Fruit fly (Drosophila melanogaster) whole organism, embryonic: Measurements from ENCODE around the gene CG13127.

ENCODE experiments used
- Aef1 ChIP-seq: fragments of 200-800 bp; sonication (Bioruptor generic); IDR thresholded peaks from 3 replicates; pipeline ENCODE4 v1.3.6; 2022; ENCODE audit warnings: missing biosample characterization, missing genetic modification characterization
- Atf3 ChIP-seq: fragments of 200-800 bp; sonication (Bioruptor generic); optimal IDR thresholded peaks from 3 replicates; lab custom pipeline; 2016; ENCODE audit warnings: missing biosample characterization, missing genetic modification characterization
- BEAF-32 ChIP-seq: fragments of 200-800 bp; sonication (Bioruptor generic); optimal IDR thresholded peaks from 3 replicates; lab custom pipeline; 2017; ENCODE audit warnings: missing biosample characterization, missing genetic modification characterization, mild to moderate bottlenecking, moderate library complexity, missing genetic modification reagents
- CG11504 ChIP-seq: fragments of 200-800 bp; sonication (Bioruptor generic); optimal IDR thresholded peaks from 3 replicates; lab custom pipeline; 2019; ENCODE audit warnings: missing biosample characterization, mild to moderate bottlenecking, missing genetic modification characterization, moderate library complexity
- CG12104 ChIP-seq: fragments of 200-800 bp; sonication (Bioruptor generic); optimal IDR thresholded peaks from 3 replicates; lab custom pipeline; 2016; ENCODE audit warnings: missing biosample characterization, missing genetic modification characterization
- CG12219 ChIP-seq: fragments of 200-800 bp; sonication (Bioruptor generic); optimal IDR thresholded peaks from 3 replicates; lab custom pipeline; 2018; ENCODE audit warnings: missing biosample characterization, mild to moderate bottlenecking, missing genetic modification characterization
- CG12299 ChIP-seq: fragments of 200-800 bp; sonication (Bioruptor generic); optimal IDR thresholded peaks from 2 replicates; lab custom pipeline; 2018; ENCODE audit warnings: missing biosample characterization, mild to moderate bottlenecking, missing genetic modification characterization
- CG14710 ChIP-seq: fragments of 200-800 bp; sonication (Bioruptor generic); optimal IDR thresholded peaks from 3 replicates; lab custom pipeline; 2019; ENCODE audit warnings: missing biosample characterization, mild to moderate bottlenecking, missing genetic modification characterization, moderate library complexity
- CG14860 ChIP-seq: fragments of 200-800 bp; sonication (Bioruptor generic); IDR thresholded peaks from 3 replicates; pipeline ENCODE4 v1.3.6; 2022; ENCODE audit warnings: missing biosample characterization, missing genetic modification characterization; ENCODE audit not compliant: partially characterized antibody
- CG1647 ChIP-seq: fragments of 200-800 bp; sonication (Bioruptor generic); optimal IDR thresholded peaks from 3 replicates; lab custom pipeline; 2016; ENCODE audit warnings: missing biosample characterization, missing genetic modification characterization
- CG16779 ChIP-seq: fragments of 200-800 bp; sonication (Bioruptor generic); IDR thresholded peaks from 2 replicates; pipeline ENCODE4 v1.3.6; 2022; ENCODE audit warnings: missing biosample characterization, missing genetic modification characterization
- CG17359 ChIP-seq: fragments of 200-800 bp; sonication (Bioruptor generic); optimal IDR thresholded peaks from 3 replicates; lab custom pipeline; 2018; ENCODE audit warnings: missing biosample characterization, mild to moderate bottlenecking, missing genetic modification characterization, moderate library complexity
- CG18619 ChIP-seq: fragments of 200-800 bp; sonication (Bioruptor generic); optimal IDR thresholded peaks from 3 replicates; lab custom pipeline; 2017; ENCODE audit warnings: missing biosample characterization, mild to moderate bottlenecking, missing genetic modification characterization
- CG3995 ChIP-seq: fragments of 200-800 bp; sonication (Bioruptor generic); optimal IDR thresholded peaks from 3 replicates; lab custom pipeline; 2016; ENCODE audit warnings: missing biosample characterization, missing genetic modification characterization
- CG4360 ChIP-seq: fragments of 200-800 bp; sonication (Bioruptor generic); IDR thresholded peaks from 2 replicates; pipeline ENCODE4 v1.3.6; 2022; ENCODE audit warnings: missing biosample characterization, missing genetic modification characterization
- CG4820 ChIP-seq: fragments of 200-800 bp; sonication (Bioruptor generic); optimal IDR thresholded peaks from 3 replicates; lab custom pipeline; 2016; ENCODE audit warnings: missing biosample characterization, missing genetic modification characterization
- CG6254 ChIP-seq: fragments of 200-800 bp; sonication (Bioruptor generic); optimal IDR thresholded peaks from 3 replicates; lab custom pipeline; 2017; ENCODE audit warnings: mild to moderate bottlenecking, missing biosample characterization, missing genetic modification reagents, missing genetic modification characterization
- CG6854 ChIP-seq: fragments of 200-800 bp; sonication (Bioruptor generic); optimal IDR thresholded peaks from 3 replicates; lab custom pipeline; 2017; ENCODE audit warnings: missing biosample characterization, mild to moderate bottlenecking, missing genetic modification characterization
- CG7271 ChIP-seq: fragments of 200-800 bp; sonication (Bioruptor generic); optimal IDR thresholded peaks from 2 replicates; lab custom pipeline; 2018; ENCODE audit warnings: missing biosample characterization, mild to moderate bottlenecking, missing genetic modification characterization, moderate library complexity
- CG7372 ChIP-seq: fragments of 200-800 bp; sonication (Bioruptor generic); IDR thresholded peaks from 2 replicates; pipeline ENCODE4 v1.3.6; 2022; ENCODE audit warnings: missing biosample characterization, missing genetic modification characterization
- Chrac-16 ChIP-seq: fragments of 200-800 bp; sonication (Bioruptor generic); optimal IDR thresholded peaks from 3 replicates; lab custom pipeline; 2016; ENCODE audit warnings: missing biosample characterization, missing genetic modification characterization
- D ChIP-seq, 2 experiments: fragments of 200-800 bp in 1 of 2; fragments of >200 bp in 1 of 2; sonication (Bioruptor generic) in 1 of 2; optimal IDR thresholded peaks; 2 replicates in 1 of 2; 3 replicates in 1 of 2; lab custom pipeline; 2017; ENCODE audit warnings: mild to moderate bottlenecking in 1 of 2, missing biosample characterization in 1 of 2, missing genetic modification characterization in 1 of 2, missing genetic modification reagents in 1 of 2
- Ets65A ChIP-seq: fragments of 200-800 bp; sonication (Bioruptor generic); peaks from one replicate; lab custom pipeline; 2016; ENCODE audit warnings: missing biosample characterization, missing genetic modification characterization
- Hr3 ChIP-seq: fragments of 200-800 bp; sonication (Bioruptor generic); optimal IDR thresholded peaks from 3 replicates; lab custom pipeline; 2016; ENCODE audit warnings: missing biosample characterization, missing genetic modification characterization
- MBD-R2 ChIP-seq: fragments of 200-800 bp; sonication (Bioruptor generic); IDR thresholded peaks from 2 replicates; pipeline ENCODE4 v1.3.6; 2022; ENCODE audit warnings: missing biosample characterization, missing genetic modification characterization
- Oaz ChIP-seq: fragments of 200-800 bp; sonication (Bioruptor generic); IDR thresholded peaks from 2 replicates; pipeline ENCODE4 v1.3.6; 2022; ENCODE audit warnings: missing biosample characterization, missing genetic modification characterization
- PHDP ChIP-seq: fragments of 200-800 bp; sonication (Bioruptor generic); optimal IDR thresholded peaks from 3 replicates; lab custom pipeline; 2018; ENCODE audit warnings: missing biosample characterization, mild to moderate bottlenecking, missing genetic modification characterization, moderate library complexity
- Scr ChIP-seq: fragments of 200-800 bp; sonication (Bioruptor generic); IDR thresholded peaks from 2 replicates; pipeline ENCODE4 v1.3.6; 2022; ENCODE audit warnings: missing biosample characterization, missing genetic modification characterization; ENCODE audit not compliant: partially characterized antibody
- Ssrp ChIP-seq: fragments of 200-800 bp; sonication (Bioruptor generic); optimal IDR thresholded peaks from 2 replicates; lab custom pipeline; 2018; ENCODE audit warnings: missing biosample characterization, mild to moderate bottlenecking, missing genetic modification characterization, moderate library complexity
- ap ChIP-seq: fragments of 200-800 bp; sonication (Bioruptor generic); IDR thresholded peaks from 2 replicates; pipeline ENCODE4 v1.3.6; 2022; ENCODE audit warnings: missing biosample characterization, missing genetic modification characterization
- bowl ChIP-seq: fragments of 200-800 bp; sonication (Bioruptor generic); IDR thresholded peaks from 2 replicates; pipeline ENCODE4 v1.3.6; 2022; ENCODE audit warnings: missing biosample characterization, missing genetic modification characterization
- dysf ChIP-seq: fragments of 200-800 bp; sonication (Bioruptor generic); IDR thresholded peaks from 3 replicates; pipeline ENCODE4 v1.3.6; 2022; ENCODE audit warnings: missing biosample characterization, missing genetic modification characterization
- fd102C ChIP-seq: fragments of 200-800 bp; sonication (Bioruptor generic); optimal IDR thresholded peaks from 2 replicates; lab custom pipeline; 2018; ENCODE audit warnings: missing biosample characterization, mild to moderate bottlenecking, missing genetic modification characterization, moderate library complexity
- ftz-f1 ChIP-seq: fragments of 200-800 bp; sonication (Bioruptor generic); optimal IDR thresholded peaks from 2 replicates; lab custom pipeline; 2016; ENCODE audit warnings: missing biosample characterization, missing genetic modification characterization
- gce ChIP-seq: fragments of 200-800 bp; sonication (Bioruptor generic); IDR thresholded peaks from 3 replicates; pipeline ENCODE4 v1.3.6; 2022; ENCODE audit warnings: missing biosample characterization, missing genetic modification characterization
- jumu ChIP-seq: fragments of 200-800 bp; sonication (Bioruptor generic); optimal IDR thresholded peaks from 3 replicates; lab custom pipeline; 2016; ENCODE audit warnings: missing biosample characterization, missing genetic modification characterization
- ken ChIP-seq: fragments of 200-800 bp; sonication (Bioruptor generic); IDR thresholded peaks from 3 replicates; pipeline ENCODE4 v1.3.6; 2022; ENCODE audit warnings: missing biosample characterization, missing genetic modification characterization
- kni ChIP-seq: fragments of 200-800 bp; sonication (Bioruptor generic); optimal IDR thresholded peaks from 3 replicates; lab custom pipeline; 2017; ENCODE audit warnings: mild to moderate bottlenecking, missing biosample characterization, missing genetic modification reagents, missing genetic modification characterization
- oc ChIP-seq: fragments of 200-800 bp; sonication (Bioruptor generic); optimal IDR thresholded peaks from 2 replicates; lab custom pipeline; 2018; ENCODE audit warnings: missing biosample characterization, mild to moderate bottlenecking, missing genetic modification characterization, moderate library complexity
- org-1 ChIP-seq: fragments of 200-800 bp; sonication (Bioruptor generic); optimal IDR thresholded peaks from 2 replicates; lab custom pipeline; 2017; ENCODE audit warnings: missing biosample characterization, missing genetic modification characterization
- psq ChIP-seq: fragments of 200-800 bp; sonication (Bioruptor generic); optimal IDR thresholded peaks from 2 replicates; lab custom pipeline; 2017; ENCODE audit warnings: missing biosample characterization, missing genetic modification characterization
- pzg ChIP-seq: fragments of 200-800 bp; sonication (Bioruptor generic); optimal IDR thresholded peaks from 3 replicates; lab custom pipeline; 2018; ENCODE audit warnings: missing biosample characterization, mild to moderate bottlenecking, missing genetic modification characterization, moderate library complexity
- repo ChIP-seq: fragments of 200-800 bp; sonication (Bioruptor generic); optimal IDR thresholded peaks from 2 replicates; lab custom pipeline; 2016; ENCODE audit warnings: missing biosample characterization, missing genetic modification characterization
- row ChIP-seq: fragments of 200-800 bp; sonication (Bioruptor generic); IDR thresholded peaks from 3 replicates; pipeline ENCODE4 v1.3.6; 2022; ENCODE audit warnings: missing biosample characterization, missing genetic modification characterization
- sc ChIP-seq, 3 experiments: fragments of >200 bp in 2 of 3; fragments of 200-800 bp in 1 of 3; sonication (Bioruptor generic) in 1 of 3; optimal IDR thresholded peaks; 2 replicates in 2 of 3; 3 replicates in 1 of 3; lab custom pipeline; 2017; ENCODE audit warnings: mild to moderate bottlenecking in 1 of 3, missing biosample characterization in 1 of 3, missing genetic modification characterization in 1 of 3, missing genetic modification reagents in 1 of 3
- schlank ChIP-seq: fragments of 200-800 bp; sonication (Bioruptor generic); optimal IDR thresholded peaks from 2 replicates; lab custom pipeline; 2018; ENCODE audit warnings: missing biosample characterization, mild to moderate bottlenecking, missing genetic modification characterization
- shn ChIP-seq: fragments of 200-800 bp; sonication (Bioruptor generic); optimal IDR thresholded peaks from 3 replicates; lab custom pipeline; 2016; ENCODE audit warnings: missing biosample characterization, missing genetic modification characterization
- slbo ChIP-seq: fragments of 200-800 bp; sonication (Bioruptor generic); IDR thresholded peaks from 2 replicates; pipeline ENCODE4 v1.3.6; 2022; ENCODE audit warnings: missing biosample characterization, missing genetic modification characterization
- wor ChIP-seq: fragments of 200-800 bp; sonication (Bioruptor generic); IDR thresholded peaks from 2 replicates; pipeline ENCODE4 v1.3.6; 2022; ENCODE audit warnings: missing biosample characterization, missing genetic modification characterization
- zfh2 ChIP-seq: fragments of 200-800 bp; sonication (Bioruptor generic); optimal IDR thresholded peaks from 2 replicates; lab custom pipeline; 2016; ENCODE audit warnings: missing biosample characterization, missing genetic modification characterization

CG13127 gene

dm6 chr2L:10057236-10057635 is 30.8 kb downstream of the CG13127 start (continued):
- peak; percentile 79 for TF ChIP-seq CG17359 (tag; lab: Kevin White, UChicago)
- no peak for TF ChIP-seq zfh2
- peak; percentile 91 for TF ChIP-seq ken (GFP tag; lab: Robert Waterston, UW)
- TF ChIP-seq CG18619 (GFP tag; lab: Kevin White, UChicago), result peak; percentile 6
- TF ChIP-seq ftz-f1 (GFP tag; lab: Kevin White, UChicago), result no peak
- TF ChIP-seq Hr3 (GFP tag; lab: Kevin White, UChicago), result peak; percentile 49
- TF ChIP-seq MBD-R2 (GFP tag; lab: Robert Waterston, UW), result peak; percentile 32; the same call in 1 of the 2 replicates
- TF ChIP-seq CG12104 (GFP tag; lab: Kevin White, UChicago), result peak; percentile 22
- TF ChIP-seq org-1 (GFP tag; lab: Kevin White, UChicago), result peak; percentile 57
- TF ChIP-seq repo (GFP tag; lab: Kevin White, UChicago), result no peak
- TF ChIP-seq CG6854 (GFP tag; lab: Kevin White, UChicago), result no peak
- peak; percentile 51 for TF ChIP-seq CG4360 (GFP tag; lab: Robert Waterston, UW)
- TF ChIP-seq BEAF-32 (GFP tag; lab: Kevin White, UChicago), result no peak
- TF ChIP-seq Aef1 (GFP tag; lab: Robert Waterston, UW), result peak; percentile 75
- TF ChIP-seq PHDP (tag; lab: Kevin White, UChicago), result peak; percentile 44
- TF ChIP-seq CG7271, result no peak
- TF ChIP-seq shn (GFP tag; lab: Kevin White, UChicago), result peak; percentile 65
- no peak for TF ChIP-seq CG16779
- TF ChIP-seq slbo (GFP tag; lab: Robert Waterston, UW), result peak; percentile 79
- TF ChIP-seq CG3995 (GFP tag; lab: Kevin White, UChicago), result no peak
- no peak for TF ChIP-seq schlank (tag; lab: Kevin White, UChicago)
- TF ChIP-seq bowl (GFP tag; lab: Robert Waterston, UW), result no peak
- peak; percentile 74 for TF ChIP-seq Ssrp (tag; lab: Kevin White, UChicago)
- TF ChIP-seq CG12299 (tag; lab: Kevin White, UChicago), result no peak
- peak; percentile 66 for TF ChIP-seq CG4820
- TF ChIP-seq gce (GFP tag; lab: Robert Waterston, UW), result peak; percentile 77; the same call in 2 of the 3 replicates
- TF ChIP-seq psq (GFP tag; lab: Kevin White, UChicago), result peak; percentile 53
- peak; percentile 72 for TF ChIP-seq Atf3 (GFP tag; lab: Kevin White, UChicago)
- TF ChIP-seq CG7372 (GFP tag; lab: Robert Waterston, UW), result peak; percentile 51; the same call in 1 of the 2 replicates
- TF ChIP-seq row (GFP tag; lab: Robert Waterston, UW), result peak; percentile 70
- no peak for TF ChIP-seq pzg (GFP tag; lab: Kevin White, UChicago)
- peak; percentile 57 for TF ChIP-seq CG6254 (GFP tag; lab: Kevin White, UChicago)
- peak; percentile 10 for TF ChIP-seq CG1647
- TF ChIP-seq CG12219 (GFP tag; lab: Kevin White, UChicago), result peak; percentile 65
- peak; percentile 67 for TF ChIP-seq CG11504
- peak; percentile 63 for TF ChIP-seq CG14710 (tag; lab: Kevin White, UChicago)
- no peak for TF ChIP-seq fd102C (GFP tag; lab: Kevin White, UChicago)
- TF ChIP-seq Scr (GFP tag; lab: Robert Waterston, UW), result no peak
- peak; percentile 80 for TF ChIP-seq ap (GFP tag; lab: Robert Waterston, UW)
- peak; percentile 81 for TF ChIP-seq jumu (GFP tag; lab: Kevin White, UChicago)
- TF ChIP-seq kni (GFP tag; lab: Kevin White, UChicago), result no peak
- no peak for TF ChIP-seq sc (optimal IDR thresholded peaks at IDR 0.05; lab: Kevin White, UChicago)
- TF ChIP-seq sc (GFP tag; optimal IDR thresholded peaks at IDR 0.05; lab: Kevin White, UChicago), result peak; percentile 55
- no peak for TF ChIP-seq D (optimal IDR thresholded peaks at IDR 0.05; lab: Kevin White, UChicago)
- TF ChIP-seq D (GFP tag; optimal IDR thresholded peaks at IDR 0.05; lab: Kevin White, UChicago), result peak; percentile 69
- TF ChIP-seq Chrac-16 (GFP tag; lab: Kevin White, UChicago), result peak; percentile 76
- no peak; the same call in 1 of the 2 replicates for TF ChIP-seq Oaz (GFP tag; lab: Robert Waterston, UW)
- peak; percentile 80 for TF ChIP-seq dysf (GFP tag; lab: Robert Waterston, UW)
- peak; percentile 73 for TF ChIP-seq oc (tag; lab: Kevin White, UChicago)
- TF ChIP-seq CG14860 (GFP tag; lab: Robert Waterston, UW), result no peak
- peak; percentile 67 for TF ChIP-seq wor (GFP tag; lab: Robert Waterston, UW)
- TF ChIP-seq Ets65A (GFP tag; lab: Kevin White, UChicago), result peak; percentile 91
